Worm (Caenorhabditis elegans) whole organism, young adult: Measurements from ENCODE around the gene twk-16.

Experiments used
- B0261.1 ChIP-seq: sonication (generic microtip); optimal IDR thresholded peaks from 2 replicates; lab custom pipeline; 2016; ENCODE audit warnings: mild to moderate bottlenecking, missing genetic modification characterization, moderate library complexity, missing compliant biosample characterization
- B0336.3 ChIP-seq: fragments of 200-800 bp; sonication (Bioruptor generic); IDR thresholded peaks from 2 replicates; pipeline ENCODE4 v1.3.6; 2022; ENCODE audit warnings: missing genetic modification characterization, missing compliant biosample characterization
- C17E4.6 ChIP-seq: fragments of 200-800 bp; sonication (Bioruptor generic); IDR thresholded peaks from 2 replicates; pipeline ENCODE4 v1.3.6; 2022; ENCODE audit warnings: missing genetic modification reagents, missing genetic modification characterization, missing compliant biosample characterization
- D2030.7 ChIP-seq: fragments of 200-800 bp; sonication (Bioruptor generic); IDR thresholded peaks from 2 replicates; pipeline ENCODE4 v1.3.6; 2022; ENCODE audit warnings: missing genetic modification reagents, missing genetic modification characterization, missing compliant biosample characterization
- F37B4.10 ChIP-seq: fragments of 200-800 bp; sonication (Bioruptor generic); IDR thresholded peaks from 2 replicates; pipeline ENCODE4 v1.3.6; 2022; ENCODE audit warnings: missing genetic modification characterization, missing compliant biosample characterization
- F49E8.2 ChIP-seq: sonication (generic microtip); optimal IDR thresholded peaks from 3 replicates; lab custom pipeline; 2017; ENCODE audit warnings: missing genetic modification characterization, mild to moderate bottlenecking, missing compliant biosample characterization, antibody characterized with exemption, moderate library complexity; ENCODE audit not compliant: insufficient read depth
- Y53F4B.3 ChIP-seq: fragments of 200-800 bp; sonication (Bioruptor generic); IDR thresholded peaks from 2 replicates; pipeline ENCODE4 v1.3.6; 2022; ENCODE audit warnings: missing genetic modification reagents, missing genetic modification characterization, missing compliant biosample characterization
- ZK185.1 ChIP-seq: sonication (generic microtip); optimal IDR thresholded peaks from 2 replicates; lab custom pipeline; 2016; ENCODE audit warnings: mild to moderate bottlenecking, missing genetic modification characterization, missing compliant biosample characterization; ENCODE audit not compliant: poor library complexity, severe bottlenecking
- akir-1 ChIP-seq: fragments of 200-800 bp; sonication (Bioruptor generic); optimal IDR thresholded peaks from 2 replicates; lab custom pipeline; 2018; ENCODE audit warnings: mild to moderate bottlenecking, missing genetic modification characterization, moderate library complexity, missing compliant biosample characterization
- atf-7 ChIP-seq: sonication (generic microtip); optimal IDR thresholded peaks from 2 replicates; lab custom pipeline; 2017; ENCODE audit warnings: mild to moderate bottlenecking, missing genetic modification characterization, missing compliant biosample characterization
- attf-3 ChIP-seq: fragments of 200-800 bp; sonication (Bioruptor generic); conservative IDR thresholded peaks from 2 replicates; pipeline ENCODE4 v1.3.6; 2022; ENCODE audit warnings: missing genetic modification reagents, missing genetic modification characterization, missing compliant biosample characterization
- attf-6 ChIP-seq: fragments of 200-800 bp; sonication (Bioruptor generic); IDR thresholded peaks from 2 replicates; pipeline ENCODE4 v1.3.6; 2022; ENCODE audit warnings: missing genetic modification reagents, missing genetic modification characterization, missing compliant biosample characterization
- cebp-1 ChIP-seq, 2 experiments: fragments of 200-800 bp in 1 of 2; sonication (Bioruptor generic) in 1 of 2; sonication (generic microtip) in 1 of 2; IDR thresholded peaks in 1 of 2; optimal IDR thresholded peaks in 1 of 2; 2 replicates each; pipeline versions ENCODE4 v1.3.6 to Lab custom; 2017 to 2022; ENCODE audit warnings: missing compliant biosample characterization in 2 of 2, missing genetic modification characterization in 2 of 2, mild to moderate bottlenecking in 1 of 2, missing genetic modification reagents in 1 of 2, moderate library complexity in 1 of 2
- cebp-2 ChIP-seq: fragments of 200-800 bp; sonication (Bioruptor generic); IDR thresholded peaks from 2 replicates; pipeline ENCODE4 v1.3.6; 2022; ENCODE audit warnings: missing genetic modification characterization, missing compliant biosample characterization
- ceh-27 ChIP-seq: fragments of 200-800 bp; sonication (Bioruptor generic); optimal IDR thresholded peaks from 2 replicates; lab custom pipeline; 2018; ENCODE audit warnings: mild to moderate bottlenecking, missing genetic modification characterization, moderate library complexity, missing compliant biosample characterization
- ceh-58 ChIP-seq: fragments of 200-800 bp; sonication (Bioruptor generic); IDR thresholded peaks from 2 replicates; pipeline ENCODE4 v1.3.6; 2022; ENCODE audit warnings: missing genetic modification characterization, missing compliant biosample characterization
- die-1 ChIP-seq: sonication (generic microtip); optimal IDR thresholded peaks from 2 replicates; lab custom pipeline; 2016; ENCODE audit warnings: missing genotype, mild to moderate bottlenecking, missing genetic modification characterization, missing compliant biosample characterization
- egrh-3 ChIP-seq: fragments of 200-800 bp; sonication (Bioruptor generic); IDR thresholded peaks from 2 replicates; pipeline ENCODE4 v1.3.6; 2022; ENCODE audit warnings: missing genetic modification reagents, missing genetic modification characterization, missing compliant biosample characterization
- ekl-4 ChIP-seq: fragments of 200-800 bp; sonication (Bioruptor generic); IDR thresholded peaks from 2 replicates; pipeline ENCODE4 v1.3.6; 2022; ENCODE audit warnings: missing genetic modification reagents, missing genetic modification characterization, missing compliant biosample characterization
- ets-4 ChIP-seq: fragments of 200-800 bp; sonication (Bioruptor generic); optimal IDR thresholded peaks from 2 replicates; lab custom pipeline; 2018; ENCODE audit warnings: mild to moderate bottlenecking, missing genetic modification characterization, missing compliant biosample characterization
- hlh-12 ChIP-seq: sonication (generic microtip); optimal IDR thresholded peaks from 2 replicates; lab custom pipeline; 2016; ENCODE audit warnings: missing genetic modification characterization, missing compliant biosample characterization
- hlh-26 ChIP-seq: fragments of 200-800 bp; sonication (Bioruptor generic); conservative IDR thresholded peaks from 2 replicates; pipeline ENCODE4 v1.3.6; 2022; ENCODE audit warnings: missing genetic modification reagents, missing genetic modification characterization, missing compliant biosample characterization
- lin-54 ChIP-seq: fragments of 200-800 bp; sonication (Bioruptor generic); optimal IDR thresholded peaks from 2 replicates; lab custom pipeline; 2018; ENCODE audit warnings: mild to moderate bottlenecking, missing genetic modification characterization, missing compliant biosample characterization
- madf-3 ChIP-seq: fragments of 200-800 bp; sonication (Bioruptor generic); IDR thresholded peaks from 2 replicates; pipeline ENCODE4 v1.3.6; 2022; ENCODE audit warnings: missing genetic modification reagents, missing genetic modification characterization, missing compliant biosample characterization
- madf-6 ChIP-seq: fragments of 200-800 bp; sonication (Bioruptor generic); IDR thresholded peaks from 2 replicates; pipeline ENCODE4 v1.3.6; 2022; ENCODE audit warnings: missing genetic modification reagents, missing genetic modification characterization, missing compliant biosample characterization
- madf-8 ChIP-seq: fragments of 200-800 bp; sonication (Bioruptor generic); conservative IDR thresholded peaks from 2 replicates; pipeline ENCODE4 v1.3.6; 2022; ENCODE audit warnings: missing genetic modification reagents, missing genetic modification characterization, missing compliant biosample characterization
- mcd-1 ChIP-seq: fragments of 200-800 bp; sonication (Bioruptor generic); IDR thresholded peaks from 2 replicates; pipeline ENCODE4 v1.3.6; 2022; ENCODE audit warnings: missing genetic modification reagents, missing genetic modification characterization, missing compliant biosample characterization
- mxl-1 ChIP-seq: sonication (generic microtip); optimal IDR thresholded peaks from 2 replicates; lab custom pipeline; 2016; ENCODE audit warnings: missing genetic modification characterization, missing compliant biosample characterization
- nfyb-1 ChIP-seq: fragments of 200-800 bp; sonication (Bioruptor generic); IDR thresholded peaks from 2 replicates; pipeline ENCODE4 v1.3.6; 2022; ENCODE audit warnings: missing genetic modification reagents, missing genetic modification characterization, missing compliant biosample characterization
- nhr-27 ChIP-seq: fragments of 200-800 bp; sonication (Bioruptor generic); optimal IDR thresholded peaks from 2 replicates; lab custom pipeline; 2018; ENCODE audit warnings: mild to moderate bottlenecking, missing genetic modification characterization, moderate library complexity, missing compliant biosample characterization
- rcor-1 ChIP-seq: fragments of 200-800 bp; sonication (Bioruptor generic); IDR thresholded peaks from 2 replicates; pipeline ENCODE4 v1.3.6; 2022; ENCODE audit warnings: missing genetic modification reagents, missing genetic modification characterization, missing compliant biosample characterization
- repo-1 ChIP-seq: sonication (generic microtip); optimal IDR thresholded peaks from 2 replicates; lab custom pipeline; 2017; ENCODE audit warnings: mild to moderate bottlenecking, missing genetic modification characterization, missing compliant biosample characterization
- snpc-1.3 ChIP-seq: sonication (generic microtip); optimal IDR thresholded peaks from 2 replicates; lab custom pipeline; 2017; ENCODE audit warnings: missing genetic modification characterization, mild to moderate bottlenecking, missing compliant biosample characterization, antibody characterized with exemption, moderate library complexity, missing genotype, missing genetic modification reagents; ENCODE audit not compliant: insufficient read depth
- ztf-22 ChIP-seq: fragments of 200-800 bp; sonication (Bioruptor generic); optimal IDR thresholded peaks from 2 replicates; lab custom pipeline; 2018; ENCODE audit warnings: mild to moderate bottlenecking, missing genetic modification characterization, moderate library complexity, missing compliant biosample characterization
- ztf-25 ChIP-seq: fragments of 200-800 bp; sonication (Bioruptor generic); IDR thresholded peaks from 2 replicates; pipeline ENCODE4 v1.3.6; 2022; ENCODE audit warnings: missing genetic modification reagents, missing genetic modification characterization, missing compliant biosample characterization
- ztf-3 ChIP-seq: fragments of 200-800 bp; sonication (Bioruptor generic); optimal IDR thresholded peaks from 2 replicates; lab custom pipeline; 2018; ENCODE audit warnings: mild to moderate bottlenecking, missing genetic modification characterization, missing compliant biosample characterization
- ztf-6 ChIP-seq: fragments of 200-800 bp; sonication (Bioruptor generic); IDR thresholded peaks from 2 replicates; pipeline ENCODE4 v1.3.6; 2022; ENCODE audit warnings: missing genetic modification reagents, missing genetic modification characterization, missing compliant biosample characterization

twk-16 gene

DNA sequence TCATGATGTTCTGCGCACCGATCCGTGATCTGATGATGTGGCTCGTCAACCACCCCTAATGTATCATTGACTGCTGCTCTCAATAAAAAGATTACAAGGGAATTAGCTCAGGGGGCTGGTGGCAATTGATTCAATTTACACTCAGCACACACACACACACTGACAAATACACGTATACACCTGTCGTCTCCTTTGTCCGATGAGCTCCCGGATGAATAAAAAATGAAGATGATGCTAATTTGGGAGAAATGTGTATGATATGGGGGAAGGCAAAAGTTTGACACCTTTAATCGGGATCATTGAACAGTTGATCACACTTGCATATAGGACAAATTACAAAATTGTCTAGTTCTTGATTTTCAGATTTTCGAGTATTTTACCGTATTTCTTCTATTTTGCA lies 13.9 kb upstream of the twk-16 start:
- no peak for TF ChIP-seq ztf-6 (GFP tag; lab: Robert Waterston, UW)
- TF ChIP-seq akir-1: no peak
- TF ChIP-seq madf-3 (GFP tag; lab: Robert Waterston, UW): no peak
- TF ChIP-seq ceh-27: no peak
- no peak for TF ChIP-seq attf-3 (GFP tag; lab: Robert Waterston, UW)
- TF ChIP-seq madf-6: no peak
- TF ChIP-seq B0336.3: no peak
- TF ChIP-seq madf-8 (GFP tag; lab: Robert Waterston, UW): no peak
- no peak for TF ChIP-seq hlh-12 (tag; lab: Kevin White, UChicago)
- TF ChIP-seq hlh-26 (GFP tag; lab: Robert Waterston, UW): no peak
- no peak for TF ChIP-seq die-1 (tag; lab: Kevin White, UChicago)
- no peak for TF ChIP-seq ztf-25 (GFP tag; lab: Robert Waterston, UW)
- TF ChIP-seq lin-54 (GFP tag; lab: Kevin White, UChicago): no peak
- TF ChIP-seq Y53F4B.3 (GFP tag; lab: Robert Waterston, UW): no peak
- TF ChIP-seq, all 124 proteins: peak for 0

DNA sequence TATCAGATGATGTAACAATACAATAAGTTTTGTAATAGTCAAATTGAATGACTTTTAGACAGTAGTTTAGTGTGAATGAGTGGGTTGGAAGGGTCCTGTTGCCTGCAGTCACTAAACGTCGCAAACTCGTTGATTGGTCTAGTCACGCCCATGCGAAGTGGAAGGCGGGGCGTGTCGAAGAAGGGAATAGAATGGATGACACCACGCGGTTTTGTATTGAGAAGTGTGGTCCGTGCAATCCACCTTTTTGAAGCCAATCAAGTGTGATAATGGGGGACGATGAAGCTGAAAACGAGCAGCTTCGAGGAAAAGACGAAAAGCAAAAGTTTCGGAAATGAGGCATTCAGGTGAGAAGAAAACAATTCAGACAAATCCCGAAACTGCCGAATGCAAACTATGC lies 10.6 kb upstream of the twk-16 start, which contains the start of gene ceh-31:
ceh-31 (minus strand) TSS at position 101 of the 400 bp plus-strand sequence.
- TF ChIP-seq D2030.7 (GFP tag; lab: Robert Waterston, UW) (no peak), F49E8.2 (tag; lab: Kevin White, UChicago) (no peak), snpc-1.3 (tag; lab: Kevin White, UChicago) (no peak), ets-4 (no peak), nfyb-1 (GFP tag; lab: Robert Waterston, UW) (no peak), mcd-1 (GFP tag; lab: Robert Waterston, UW) (no peak), attf-6 (GFP tag; lab: Robert Waterston, UW) (no peak), ZK185.1 (tag; lab: Kevin White, UChicago) (no peak), ekl-4 (GFP tag; lab: Robert Waterston, UW) (no peak), cebp-2 (GFP tag; lab: Robert Waterston, UW) (no peak), F37B4.10 (no peak)

DNA sequence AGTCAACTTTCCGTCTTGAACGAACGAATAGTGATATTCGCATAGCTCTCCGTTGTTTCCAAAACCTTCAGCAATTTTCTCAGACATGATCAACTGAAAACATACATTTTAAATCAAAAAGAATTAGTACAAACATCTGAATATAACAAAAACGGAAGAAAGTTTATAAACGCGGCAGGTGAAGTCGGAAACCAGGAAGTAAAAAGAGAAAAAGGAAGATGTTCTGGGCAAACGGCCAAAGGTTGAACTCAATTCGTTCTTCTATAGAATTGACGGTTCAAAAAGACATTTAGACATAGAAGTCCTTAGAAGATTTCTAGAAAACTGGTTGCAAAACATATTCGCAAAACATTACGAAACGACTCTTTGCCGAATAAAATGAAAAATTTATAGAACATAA lies 6.3 kb downstream of the twk-16 start, which contains the start of gene F52E4.5:
F52E4.5 (minus strand) TSS at position 101 of the 400 bp plus-strand sequence.
- TF ChIP-seq rcor-1 (GFP tag; lab: Robert Waterston, UW): no peak
- no peak for TF ChIP-seq ztf-3 (GFP tag; lab: Kevin White, UChicago)
- no peak for TF ChIP-seq atf-7 (tag; lab: Kevin White, UChicago)
- TF ChIP-seq B0261.1 (tag; lab: Kevin White, UChicago): no peak
- TF ChIP-seq attf-6 (GFP tag; lab: Robert Waterston, UW): no peak
- TF ChIP-seq egrh-3 (GFP tag; lab: Robert Waterston, UW): no peak
- no peak for TF ChIP-seq ceh-58 (GFP tag; lab: Robert Waterston, UW)
- TF ChIP-seq ztf-22 (GFP tag; lab: Kevin White, UChicago): no peak
- no peak for TF ChIP-seq cebp-1 (GFP tag; IDR thresholded peaks at IDR 0.05; lab: Robert Waterston, UW)
- no peak for TF ChIP-seq cebp-1 (tag; optimal IDR thresholded peaks at IDR 0.05; lab: Kevin White, UChicago)
- no peak for TF ChIP-seq C17E4.6 (GFP tag; lab: Robert Waterston, UW)
- no peak for TF ChIP-seq F37B4.10
- TF ChIP-seq repo-1: no peak
- TF ChIP-seq nhr-27 (tag; lab: Kevin White, UChicago): no peak
- no peak for TF ChIP-seq mxl-1
